Worm (Caenorhabditis elegans) whole organism, young adult: ENCODE results near the gene hex-3.
A peak's percentile ranks its signal among the peaks of the same experiment; 100 is the strongest.
"Not testable (repeated sequence)": the region's sequence is repeated elsewhere in the genome, so short reads cannot be mapped to it uniquely, and the experiment has no call there.

ENCODE experiments used
- B0261.1 ChIP-seq: sonication (generic microtip); optimal IDR thresholded peaks from 2 replicates; lab custom pipeline; 2016; ENCODE audit warnings: mild to moderate bottlenecking, missing genetic modification characterization, moderate library complexity, missing compliant biosample characterization
- C06A6.2 ChIP-seq: fragments of 200-800 bp; sonication (Bioruptor generic); conservative IDR thresholded peaks from 2 replicates; pipeline ENCODE4 v1.3.6; 2022; ENCODE audit warnings: missing genetic modification characterization, missing compliant biosample characterization
- D2030.7 ChIP-seq: fragments of 200-800 bp; sonication (Bioruptor generic); IDR thresholded peaks from 2 replicates; pipeline ENCODE4 v1.3.6; 2022; ENCODE audit warnings: missing genetic modification reagents, missing genetic modification characterization, missing compliant biosample characterization
- Y56A3A.18 ChIP-seq: fragments of 200-800 bp; sonication (Bioruptor generic); IDR thresholded peaks from 2 replicates; pipeline ENCODE4 v1.3.6; 2022; ENCODE audit warnings: missing genetic modification reagents, missing genetic modification characterization, missing compliant biosample characterization
- Y79H2A.3 ChIP-seq: fragments of 200-800 bp; sonication (Bioruptor generic); conservative IDR thresholded peaks from 2 replicates; pipeline ENCODE4 v1.3.6; 2022; ENCODE audit warnings: missing genetic modification reagents, missing genetic modification characterization, missing compliant biosample characterization
- Y95B8A.8 ChIP-seq: fragments of 200-800 bp; sonication (Bioruptor generic); IDR thresholded peaks from 2 replicates; pipeline ENCODE4 v1.3.6; 2022; ENCODE audit warnings: missing genetic modification reagents, missing genetic modification characterization, missing compliant biosample characterization
- aptf-3 ChIP-seq: fragments of 200-800 bp; sonication (Bioruptor generic); IDR thresholded peaks from 2 replicates; pipeline ENCODE4 v1.3.6; 2022; ENCODE audit warnings: missing genetic modification characterization, missing compliant biosample characterization
- bed-2 ChIP-seq: fragments of 200-800 bp; sonication (Bioruptor generic); IDR thresholded peaks from 2 replicates; pipeline ENCODE4 v1.3.6; 2022; ENCODE audit warnings: missing genetic modification reagents, missing genetic modification characterization, missing compliant biosample characterization
- cebp-1 ChIP-seq, 2 experiments: fragments of 200-800 bp in 1 of 2; sonication (Bioruptor generic) in 1 of 2; sonication (generic microtip) in 1 of 2; IDR thresholded peaks in 1 of 2; optimal IDR thresholded peaks in 1 of 2; 2 replicates each; pipeline versions ENCODE4 v1.3.6 to Lab custom; 2017 to 2022; ENCODE audit warnings: missing compliant biosample characterization in 2 of 2, missing genetic modification characterization in 2 of 2, mild to moderate bottlenecking in 1 of 2, missing genetic modification reagents in 1 of 2, moderate library complexity in 1 of 2
- ceh-100 ChIP-seq: fragments of 200-800 bp; sonication (Bioruptor generic); IDR thresholded peaks from 2 replicates; pipeline ENCODE4 v1.3.6; 2022; ENCODE audit warnings: missing genetic modification reagents, missing genetic modification characterization, missing compliant biosample characterization
- ceh-40 ChIP-seq: fragments of 200-800 bp; sonication (Bioruptor generic); IDR thresholded peaks from 2 replicates; pipeline ENCODE4 v1.3.6; 2022; ENCODE audit warnings: missing genetic modification characterization, missing compliant biosample characterization
- ceh-58 ChIP-seq: fragments of 200-800 bp; sonication (Bioruptor generic); IDR thresholded peaks from 2 replicates; pipeline ENCODE4 v1.3.6; 2022; ENCODE audit warnings: missing genetic modification characterization, missing compliant biosample characterization
- ceh-79 ChIP-seq: sonication (generic microtip); optimal IDR thresholded peaks from 2 replicates; lab custom pipeline; 2017; ENCODE audit warnings: mild to moderate bottlenecking, missing genetic modification characterization, missing compliant biosample characterization
- ceh-91 ChIP-seq: fragments of 200-800 bp; sonication (Bioruptor generic); IDR thresholded peaks from 2 replicates; pipeline ENCODE4 v1.3.6; 2022; ENCODE audit warnings: missing genetic modification reagents, missing genetic modification characterization, missing compliant biosample characterization
- egl-18 ChIP-seq: fragments of 200-800 bp; sonication (Bioruptor generic); IDR thresholded peaks from 2 replicates; pipeline ENCODE4 v1.3.6; 2022; ENCODE audit warnings: missing genetic modification reagents, missing genetic modification characterization, missing compliant biosample characterization
- egl-44 ChIP-seq: fragments of 200-800 bp; sonication (Bioruptor generic); IDR thresholded peaks from 2 replicates; pipeline ENCODE4 v1.3.6; 2022; ENCODE audit warnings: missing genetic modification reagents, missing genetic modification characterization, missing compliant biosample characterization
- hlh-12 ChIP-seq: sonication (generic microtip); optimal IDR thresholded peaks from 2 replicates; lab custom pipeline; 2016; ENCODE audit warnings: missing genetic modification characterization, missing compliant biosample characterization
- hlh-26 ChIP-seq: fragments of 200-800 bp; sonication (Bioruptor generic); conservative IDR thresholded peaks from 2 replicates; pipeline ENCODE4 v1.3.6; 2022; ENCODE audit warnings: missing genetic modification reagents, missing genetic modification characterization, missing compliant biosample characterization
- hmg-20 ChIP-seq: fragments of 200-800 bp; sonication (Bioruptor generic); IDR thresholded peaks from 2 replicates; pipeline ENCODE4 v1.3.6; 2022; ENCODE audit warnings: missing genetic modification reagents, missing genetic modification characterization, missing compliant biosample characterization
- let-526 ChIP-seq: fragments of 200-800 bp; sonication (Bioruptor generic); IDR thresholded peaks from 2 replicates; pipeline ENCODE4 v1.3.6; 2022; ENCODE audit warnings: missing genetic modification reagents, missing genetic modification characterization, missing compliant biosample characterization
- lin-35 ChIP-seq, 3 experiments: fragments of 150-350 bp in 2 of 3; sonication (generic microtip) in 1 of 3; optimal IDR thresholded peaks; 2 replicates each; lab custom pipeline; 2014 to 2018; ENCODE audit warnings: missing biosample characterization in 3 of 3, missing genetic modification characterization in 3 of 3, missing genetic modification reagents in 3 of 3
- lin-40 ChIP-seq: sonication (generic microtip); optimal IDR thresholded peaks from 2 replicates; lab custom pipeline; 2016; ENCODE audit warnings: missing genetic modification characterization, mild to moderate bottlenecking, missing compliant biosample characterization, missing genotype, missing genetic modification reagents
- lir-1 ChIP-seq: fragments of 200-800 bp; sonication (Bioruptor generic); conservative IDR thresholded peaks from 2 replicates; pipeline ENCODE4 v1.3.6; 2022; ENCODE audit warnings: missing genetic modification reagents, missing genetic modification characterization, missing compliant biosample characterization
- lsl-1 ChIP-seq: fragments of 200-800 bp; sonication (Bioruptor generic); optimal IDR thresholded peaks from 2 replicates; lab custom pipeline; 2018; ENCODE audit warnings: mild to moderate bottlenecking, missing genetic modification characterization, moderate library complexity, missing compliant biosample characterization
- lsy-27 ChIP-seq: sonication (generic microtip); optimal IDR thresholded peaks from 2 replicates; lab custom pipeline; 2017; ENCODE audit warnings: missing genetic modification characterization, mild to moderate bottlenecking, missing compliant biosample characterization, antibody characterized with exemption, missing genotype, borderline replicate concordance; ENCODE audit not compliant: insufficient read depth
- madf-10 ChIP-seq: sonication (generic microtip); optimal IDR thresholded peaks from 2 replicates; lab custom pipeline; 2016; ENCODE audit warnings: mild to moderate bottlenecking, missing genetic modification characterization, missing compliant biosample characterization
- madf-3 ChIP-seq: fragments of 200-800 bp; sonication (Bioruptor generic); IDR thresholded peaks from 2 replicates; pipeline ENCODE4 v1.3.6; 2022; ENCODE audit warnings: missing genetic modification reagents, missing genetic modification characterization, missing compliant biosample characterization
- madf-6 ChIP-seq: fragments of 200-800 bp; sonication (Bioruptor generic); IDR thresholded peaks from 2 replicates; pipeline ENCODE4 v1.3.6; 2022; ENCODE audit warnings: missing genetic modification reagents, missing genetic modification characterization, missing compliant biosample characterization
- madf-8 ChIP-seq: fragments of 200-800 bp; sonication (Bioruptor generic); conservative IDR thresholded peaks from 2 replicates; pipeline ENCODE4 v1.3.6; 2022; ENCODE audit warnings: missing genetic modification reagents, missing genetic modification characterization, missing compliant biosample characterization
- mcd-1 ChIP-seq: fragments of 200-800 bp; sonication (Bioruptor generic); IDR thresholded peaks from 2 replicates; pipeline ENCODE4 v1.3.6; 2022; ENCODE audit warnings: missing genetic modification reagents, missing genetic modification characterization, missing compliant biosample characterization
- mel-28 ChIP-seq: sonication (generic microtip); optimal IDR thresholded peaks from 2 replicates; lab custom pipeline; 2016; ENCODE audit warnings: borderline replicate concordance, mild to moderate bottlenecking, missing genetic modification characterization, missing compliant biosample characterization
- nhr-90 ChIP-seq: sonication (generic microtip); optimal IDR thresholded peaks from 2 replicates; lab custom pipeline; 2016; ENCODE audit warnings: missing genotype, mild to moderate bottlenecking, missing genetic modification characterization, missing compliant biosample characterization
- repo-1 ChIP-seq: sonication (generic microtip); optimal IDR thresholded peaks from 2 replicates; lab custom pipeline; 2017; ENCODE audit warnings: mild to moderate bottlenecking, missing genetic modification characterization, missing compliant biosample characterization
- sdz-38 ChIP-seq: sonication (generic microtip); optimal IDR thresholded peaks from 2 replicates; lab custom pipeline; 2016; ENCODE audit warnings: missing genotype, missing genetic modification characterization, missing compliant biosample characterization
- snpc-1.1 ChIP-seq: sonication (generic microtip); optimal IDR thresholded peaks from 2 replicates; lab custom pipeline; 2017; ENCODE audit warnings: missing genetic modification characterization, mild to moderate bottlenecking, missing compliant biosample characterization, antibody characterized with exemption, moderate library complexity, missing genotype, missing genetic modification reagents; ENCODE audit not compliant: insufficient read depth
- snpc-3.4 ChIP-seq: sonication (generic microtip); optimal IDR thresholded peaks from 2 replicates; lab custom pipeline; 2017; ENCODE audit warnings: missing genetic modification characterization, mild to moderate bottlenecking, missing compliant biosample characterization, antibody characterized with exemption, moderate library complexity, missing genotype, missing genetic modification reagents
- tbp1 ChIP-seq: fragments of 200-800 bp; sonication (Bioruptor generic); optimal IDR thresholded peaks from 2 replicates; lab custom pipeline; 2018; ENCODE audit warnings: mild to moderate bottlenecking, missing genetic modification characterization, missing compliant biosample characterization
- unc-130 ChIP-seq: sonication (generic microtip); optimal IDR thresholded peaks from 2 replicates; lab custom pipeline; 2016; ENCODE audit warnings: missing genetic modification reagents, missing genetic modification characterization, missing compliant biosample characterization
- unc-62 ChIP-seq: fragments of 150-350 bp; optimal IDR thresholded peaks from 2 replicates; lab custom pipeline; 2014; ENCODE audit warnings: missing biosample characterization, missing genetic modification reagents, missing genetic modification characterization
- zfh-2 ChIP-seq: fragments of 200-800 bp; sonication (Bioruptor generic); conservative IDR thresholded peaks from 2 replicates; pipeline ENCODE4 v1.3.6; 2022; ENCODE audit warnings: missing genetic modification reagents, missing genetic modification characterization, missing compliant biosample characterization
- ztf-28 ChIP-seq: fragments of 200-800 bp; sonication (Bioruptor generic); IDR thresholded peaks from 2 replicates; pipeline ENCODE4 v1.3.6; 2022; ENCODE audit warnings: missing genetic modification reagents, missing genetic modification characterization, missing compliant biosample characterization
- ztf-3 ChIP-seq: fragments of 200-800 bp; sonication (Bioruptor generic); optimal IDR thresholded peaks from 2 replicates; lab custom pipeline; 2018; ENCODE audit warnings: mild to moderate bottlenecking, missing genetic modification characterization, missing compliant biosample characterization

Gene hex-3

ce11 chrIII:10805172-10805571 is 43.9 kb upstream of the hex-3 start:
- TF ChIP-seq zfh-2 (GFP tag; lab: Robert Waterston, UW) (no peak), ceh-58 (GFP tag; lab: Robert Waterston, UW) (no peak), let-526 (no peak)

ce11 chrIII:10805625-10806024 is 43.4 kb upstream of the hex-3 start, which contains the start of gene klp-7:
Gene klp-7, plus strand, starts transcription at chrIII:10805925.
- not testable (repeated sequence) for TF ChIP-seq C06A6.2 (GFP tag; lab: Robert Waterston, UW); nhr-90 (tag; lab: Kevin White, UChicago); ztf-3 (GFP tag; lab: Kevin White, UChicago)

ce11 chrIII:10806821-10807220 is 42.2 kb upstream of the hex-3 start:
- no peak for TF ChIP-seq let-526
- peak; percentile 73; the same call in 1 of the 2 replicates for TF ChIP-seq cebp-1 (GFP tag; IDR thresholded peaks at IDR 0.05; lab: Robert Waterston, UW)
- TF ChIP-seq cebp-1 (tag; optimal IDR thresholded peaks at IDR 0.05; lab: Kevin White, UChicago) = peak; percentile 94
- no peak for TF ChIP-seq Y56A3A.18 (GFP tag; lab: Robert Waterston, UW)
- no peak for TF ChIP-seq hlh-12 (tag; lab: Kevin White, UChicago)
- TF ChIP-seq, all 124 proteins: peak for 1

ce11 chrIII:10807236-10807635 is 41.8 kb upstream of the hex-3 start:
- TF ChIP-seq sdz-38 (no peak), madf-10 (tag; lab: Kevin White, UChicago) (no peak), ceh-58 (GFP tag; lab: Robert Waterston, UW) (no peak), lir-1 (GFP tag; lab: Robert Waterston, UW) (0 out of 2 replicates have a peak, but pooled peaks have one; percentile 17), lin-35 (GFP tag; optimal IDR thresholded peaks at IDR 0.05; lab: Kevin White, UChicago) (peak in 1 of 3 experiments; percentile 84), repo-1 (no peak), snpc-1.1 (tag; lab: Kevin White, UChicago) (peak; percentile 38), madf-8 (peak; percentile 98), Y79H2A.3 (GFP tag; lab: Robert Waterston, UW) (peak; percentile 69; the same call in 1 of the 2 replicates), D2030.7 (GFP tag; lab: Robert Waterston, UW) (peak; percentile 96), ceh-40 (GFP tag; lab: Robert Waterston, UW) (no peak), hmg-20 (GFP tag; lab: Robert Waterston, UW) (no peak), mel-28 (tag; lab: Kevin White, UChicago) (no peak), aptf-3 (GFP tag; lab: Robert Waterston, UW) (no peak), snpc-3.4 (tag; lab: Kevin White, UChicago) (peak; percentile 75), unc-62 (GFP tag; lab: Kevin White, UChicago) (no peak), madf-3 (peak; percentile 90; the same call in 1 of the 2 replicates), ztf-28 (0 out of 2 replicates have a peak, but pooled peaks have one; percentile 51), madf-6 (GFP tag; lab: Robert Waterston, UW) (peak; percentile 99), Y95B8A.8 (GFP tag; lab: Robert Waterston, UW) (peak; percentile 80; the same call in 1 of the 2 replicates), ceh-79 (tag; lab: Kevin White, UChicago) (no peak), lsl-1 (GFP tag; lab: Kevin White, UChicago) (peak; percentile 75), hlh-26 (no peak), egl-44 (GFP tag; lab: Robert Waterston, UW) (no peak), mcd-1 (GFP tag; lab: Robert Waterston, UW) (peak; percentile 60), bed-2 (no peak), egl-18 (GFP tag; lab: Robert Waterston, UW) (no peak), lsy-27 (tag; lab: Kevin White, UChicago) (no peak), ceh-91 (GFP tag; lab: Robert Waterston, UW) (peak; percentile 92), B0261.1 (tag; lab: Kevin White, UChicago) (no peak), lin-40 (no peak), ceh-100 (peak; percentile 75), unc-130 (GFP tag; lab: Kevin White, UChicago) (peak; percentile 68), tbp1 (GFP tag; lab: Kevin White, UChicago) (peak; percentile 41)
